Worm (Caenorhabditis elegans): ENCODE results near the gene lin-2.

The lin-2 gene

ce11 chrX:12458021-12458420 is 44.2 kb upstream of the lin-2 start (continued):
- TF ChIP-seq dmd-4 (tag; optimal IDR thresholded peaks at IDR 0.05) (no peak), nhr-21 (tag; optimal IDR thresholded peaks at IDR 0.05) (peak; percentile 83), ceh-16 (tag; optimal IDR thresholded peaks at IDR 0.05) (peak; percentile 15), lin-39 (tag; optimal IDR thresholded peaks at IDR 0.05) (no peak)

DNA sequence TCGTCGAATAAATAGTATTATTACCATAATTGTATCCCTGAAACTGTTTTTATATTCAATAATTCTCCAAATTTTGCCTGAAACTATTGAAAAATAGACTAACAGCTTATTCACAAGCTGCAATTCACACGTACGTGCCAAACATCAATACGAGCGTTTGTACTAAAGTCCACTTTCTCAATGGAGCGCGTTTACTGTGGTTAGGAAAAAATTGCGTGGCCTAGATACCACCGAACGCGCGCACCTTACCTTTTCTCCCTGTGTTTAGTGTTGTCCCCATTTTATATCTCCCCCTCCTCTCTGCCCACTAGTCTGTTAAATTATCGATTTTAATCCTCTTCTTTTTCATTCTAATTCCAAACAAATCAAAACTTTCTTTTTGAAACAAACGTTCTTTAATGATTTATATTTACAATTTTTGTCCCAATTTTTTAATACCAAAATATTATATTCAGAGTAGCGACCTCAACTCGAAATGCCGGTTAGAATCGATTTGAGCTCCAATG is 40.5 kb upstream of the lin-2 start, which contains the start of the genes T18D3.9 and T18D3.1:
TSS of gene T18D3.9 (minus strand) at position 168 of the 506 bp plus-strand sequence.
TSS of gene T18D3.1 (plus strand) at position 456 of the 506 bp plus-strand sequence.
- peak; percentile 42 for TF ChIP-seq nhr-21 (tag; optimal IDR thresholded peaks at IDR 0.05)
- TF ChIP-seq F13H6.1 (tag; optimal IDR thresholded peaks at IDR 0.05), result peak; percentile 38
- TF ChIP-seq mbf-1 (tag; optimal IDR thresholded peaks at IDR 0.05), result no peak
- no peak for TF ChIP-seq snpc-4 (tag; optimal IDR thresholded peaks at IDR 0.05)
- TF ChIP-seq C34F6.9 (tag; optimal IDR thresholded peaks at IDR 0.05), result peak; percentile 65
- no peak for TF ChIP-seq mab-5 (tag; optimal IDR thresholded peaks at IDR 0.05)
- peak; percentile 32 for TF ChIP-seq unc-55 (GFP tag; optimal IDR thresholded peaks at IDR 0.05)
- TF ChIP-seq ztf-1 (GFP tag; conservative IDR thresholded peaks at IDR 0.05), result no peak
- no peak for TF ChIP-seq ztf-11 (tag; optimal IDR thresholded peaks at IDR 0.05)
- peak; percentile 14 for TF ChIP-seq sma-9 (GFP tag; optimal IDR thresholded peaks at IDR 0.05)
- no peak for TF ChIP-seq sma-9 (tag; optimal IDR thresholded peaks at IDR 0.05)
- TF ChIP-seq blmp-1 (tag; optimal IDR thresholded peaks at IDR 0.05; ENCODE audit: insufficient read depth), result no peak
- peak; percentile 36 for TF ChIP-seq sma-3 (GFP tag; optimal IDR thresholded peaks at IDR 0.05)
- TF ChIP-seq lsy-2 (tag; optimal IDR thresholded peaks at IDR 0.05), result peak in 1 of 2 experiments; percentile 60
- peak; percentile 60 for TF ChIP-seq nhr-129 (tag; optimal IDR thresholded peaks at IDR 0.05)
- TF ChIP-seq lin-13 (GFP tag; optimal IDR thresholded peaks at IDR 0.05), result peak; percentile 62
- peak; percentile 42 for TF ChIP-seq fos-1 (tag; optimal IDR thresholded peaks at IDR 0.05)
- peak; percentile 45 for TF ChIP-seq gmeb-1 (tag; optimal IDR thresholded peaks at IDR 0.05)
- peak; percentile 39 for TF ChIP-seq nhr-25 (tag; optimal IDR thresholded peaks at IDR 0.05)
- peak; percentile 46 for TF ChIP-seq crh-2 (tag; optimal IDR thresholded peaks at IDR 0.05)

DNA sequence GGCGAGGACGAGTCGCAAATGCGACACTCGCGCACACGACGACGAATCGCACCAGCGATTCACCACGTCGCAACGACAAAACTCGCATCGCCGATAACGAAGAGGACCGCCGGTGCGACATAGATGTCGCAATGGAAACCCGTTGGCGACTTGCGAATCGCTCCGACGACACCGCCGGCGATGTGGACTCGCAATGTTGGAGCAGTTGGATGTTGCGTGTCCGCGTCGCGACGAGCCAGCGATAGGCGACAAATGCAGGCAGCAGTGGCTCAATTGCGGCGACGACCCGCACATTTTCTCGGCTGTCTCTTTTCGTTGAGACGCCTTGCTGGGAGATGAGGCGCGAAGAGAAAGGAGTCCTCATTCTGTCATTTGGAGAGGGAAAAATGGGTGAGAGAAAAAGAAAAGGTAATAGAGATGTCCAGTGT is 38.3 kb upstream of the lin-2 start:
- TF ChIP-seq mdl-1 (tag; optimal IDR thresholded peaks at IDR 0.05), result no peak
- TF ChIP-seq nhr-77 (tag; optimal IDR thresholded peaks at IDR 0.05), result no peak
- TF ChIP-seq unc-55 (GFP tag; optimal IDR thresholded peaks at IDR 0.05), result peak; percentile 64
- no peak for TF ChIP-seq ztf-1 (GFP tag; conservative IDR thresholded peaks at IDR 0.05)
- TF ChIP-seq peb-1 (tag; optimal IDR thresholded peaks at IDR 0.05), result no peak
- peak; percentile 28 for TF ChIP-seq sem-4 (tag; optimal IDR thresholded peaks at IDR 0.05)
- TF ChIP-seq aly-2 (tag; optimal IDR thresholded peaks at IDR 0.05), result no peak
- TF ChIP-seq skn-1 (tag; optimal IDR thresholded peaks at IDR 0.05), result no peak
- TF ChIP-seq lsy-2 (tag; optimal IDR thresholded peaks at IDR 0.05), result peak; percentile 22 to 40
- TF ChIP-seq fos-1 (tag; optimal IDR thresholded peaks at IDR 0.05), result peak; percentile 31
- TF ChIP-seq R02D3.7 (tag; optimal IDR thresholded peaks at IDR 0.05), result no peak
- no peak for TF ChIP-seq nhr-11 (tag; optimal IDR thresholded peaks at IDR 0.05)
- no peak for TF ChIP-seq elt-3 (tag; optimal IDR thresholded peaks at IDR 0.05)
- TF ChIP-seq sma-9 (GFP tag; optimal IDR thresholded peaks at IDR 0.05), result peak; percentile 3
- no peak for TF ChIP-seq sma-9 (tag; optimal IDR thresholded peaks at IDR 0.05)
- no peak for TF ChIP-seq elt-1 (tag; optimal IDR thresholded peaks at IDR 0.05)
- no peak for TF ChIP-seq ama-1 (optimal IDR thresholded peaks at IDR 0.05)
- TF ChIP-seq dmd-4 (tag; optimal IDR thresholded peaks at IDR 0.05), result no peak
- TF ChIP-seq ztf-4 (tag; optimal IDR thresholded peaks at IDR 0.05), result no peak
- peak; percentile 47 for TF ChIP-seq F13H6.1 (tag; optimal IDR thresholded peaks at IDR 0.05)
- TF ChIP-seq lin-13 (GFP tag; optimal IDR thresholded peaks at IDR 0.05), result no peak
- peak; percentile 35 for TF ChIP-seq C34F6.9 (tag; optimal IDR thresholded peaks at IDR 0.05)
- peak; percentile 60 for TF ChIP-seq nhr-129 (tag; optimal IDR thresholded peaks at IDR 0.05)
- TF ChIP-seq egl-27 (tag; optimal IDR thresholded peaks at IDR 0.05), result no peak
- no peak for TF ChIP-seq zag-1 (tag; optimal IDR thresholded peaks at IDR 0.05)
- TF ChIP-seq crh-2 (tag; optimal IDR thresholded peaks at IDR 0.05), result no peak
- no peak for TF ChIP-seq gmeb-1 (tag; optimal IDR thresholded peaks at IDR 0.05)
- no peak for TF ChIP-seq Y55F3AM.14 (GFP tag; optimal IDR thresholded peaks at IDR 0.05)

ce11 chrX:12451258-12451657 is 37.4 kb upstream of the lin-2 start:
- no peak for TF ChIP-seq ztf-4 (tag; optimal IDR thresholded peaks at IDR 0.05)
- no peak for TF ChIP-seq alr-1 (tag; optimal IDR thresholded peaks at IDR 0.05)
- no peak for TF ChIP-seq elt-3 (tag; optimal IDR thresholded peaks at IDR 0.05)
- TF ChIP-seq nhr-12 (tag; optimal IDR thresholded peaks at IDR 0.05), result no peak
- TF ChIP-seq unc-55 (GFP tag; optimal IDR thresholded peaks at IDR 0.05), result no peak
- TF ChIP-seq skn-1 (tag; optimal IDR thresholded peaks at IDR 0.05), result no peak
- no peak for TF ChIP-seq nhr-11 (tag; optimal IDR thresholded peaks at IDR 0.05)
- no peak for TF ChIP-seq mbf-1 (tag; optimal IDR thresholded peaks at IDR 0.05)
- TF ChIP-seq peb-1 (tag; optimal IDR thresholded peaks at IDR 0.05), result no peak
- TF ChIP-seq nhr-129 (tag; optimal IDR thresholded peaks at IDR 0.05), result no peak
- TF ChIP-seq nhr-237 (tag; optimal IDR thresholded peaks at IDR 0.05), result no peak
- no peak for TF ChIP-seq lin-11 (tag; optimal IDR thresholded peaks at IDR 0.05)
- no peak for TF ChIP-seq C34F6.9 (tag; optimal IDR thresholded peaks at IDR 0.05)
- TF ChIP-seq ztf-11 (tag; optimal IDR thresholded peaks at IDR 0.05), result no peak
